Fruit fly (Drosophila melanogaster) whole organism, wandering third instar larva: ENCODE measurements around the gene PolE1.

Experiments used
- Abd-B ChIP-seq: fragments of >200 bp; optimal IDR thresholded peaks from 2 replicates; lab custom pipeline; 2017; ENCODE audit warnings: missing biosample characterization, missing genetic modification characterization
- Dfd ChIP-seq: fragments of >200 bp; optimal IDR thresholded peaks from 2 replicates; lab custom pipeline; 2017; ENCODE audit warnings: missing biosample characterization, missing genetic modification characterization
- Hr78 ChIP-seq: fragments of >200 bp; optimal IDR thresholded peaks from 2 replicates; lab custom pipeline; 2017; ENCODE audit warnings: missing biosample characterization, missing genetic modification characterization
- Mio ChIP-seq: sonication (Bioruptor generic); optimal IDR thresholded peaks from 2 replicates; lab custom pipeline; 2016; ENCODE audit warnings: missing biosample characterization, missing genetic modification characterization
- OdsH ChIP-seq: fragments of 200-800 bp; sonication (Bioruptor generic); optimal IDR thresholded peaks from 2 replicates; lab custom pipeline; 2016; ENCODE audit warnings: missing biosample characterization, mild to moderate bottlenecking, missing genetic modification characterization
- Sp1 ChIP-seq: fragments of 200-800 bp; sonication (Bioruptor generic); optimal IDR thresholded peaks from 3 replicates; lab custom pipeline; 2019; ENCODE audit warnings: missing biosample characterization, mild to moderate bottlenecking, missing genetic modification characterization, moderate library complexity
- dmrt93B ChIP-seq: fragments of 200-800 bp; sonication (Bioruptor generic); optimal IDR thresholded peaks from 2 replicates; lab custom pipeline; 2018; ENCODE audit warnings: missing biosample characterization, mild to moderate bottlenecking, missing genetic modification characterization
- dsf ChIP-seq: sonication (Bioruptor generic); optimal IDR thresholded peaks from 2 replicates; lab custom pipeline; 2016; ENCODE audit warnings: missing biosample characterization, missing genetic modification characterization, borderline replicate concordance
- jim ChIP-seq: fragments of 175-275, 200-325 bp; sonication (Bioruptor generic); optimal IDR thresholded peaks from 2 replicates; lab custom pipeline; 2016; ENCODE audit warnings: missing biosample characterization, mild to moderate bottlenecking, missing genetic modification characterization
- pan ChIP-seq: fragments of >200 bp; optimal IDR thresholded peaks from 2 replicates; lab custom pipeline; 2017

DNA sequence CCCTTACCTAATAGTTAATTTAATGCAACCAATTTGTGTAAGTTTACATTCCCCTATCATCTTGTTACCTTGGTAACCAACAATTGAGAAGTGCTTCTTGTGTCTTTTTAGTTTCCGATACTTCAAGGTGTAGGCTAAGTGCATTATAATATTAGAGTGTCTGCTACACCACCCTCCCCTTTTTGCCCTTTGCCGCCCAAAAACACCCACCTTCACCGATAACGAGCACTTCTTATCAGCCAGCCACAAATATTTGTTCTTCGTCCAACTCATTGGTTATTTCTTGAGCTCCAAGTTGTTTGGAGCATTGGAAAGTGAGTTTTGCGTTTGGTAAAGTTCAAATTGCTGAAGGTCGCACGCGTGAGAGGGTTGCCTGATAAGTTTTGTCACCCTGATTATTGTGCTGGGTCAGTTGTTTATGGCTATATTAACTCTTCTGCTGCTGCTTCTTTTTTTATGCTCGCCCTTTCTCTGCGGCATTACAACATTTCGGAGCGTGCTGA, 16.0 kb upstream of the PolE1 start:
- TF ChIP-seq pan (lab: Kevin White, UChicago) (no peak), Sp1 (GFP tag; lab: Kevin White, UChicago) (no peak), Hr78 (GFP tag; lab: Kevin White, UChicago) (no peak), dmrt93B (no peak), Abd-B (no peak), Mio (no peak), jim (GFP tag; lab: Kevin White, UChicago) (no peak), OdsH (no peak), dsf (GFP tag; lab: Kevin White, UChicago) (no peak), Dfd (GFP tag; lab: Kevin White, UChicago) (no peak)
